Fruit fly (Drosophila melanogaster): ENCODE measurements around the gene Cfp1.

Cfp1 gene

dm6 chrX:9248040-9248439 lies 24.7 kb downstream of the Cfp1 start (continued):
- TF ChIP-seq CG11762 (GFP tag; optimal IDR thresholded peaks at IDR 0.05; ENCODE audit: insufficient read depth) = peak; percentile 2
- peak; percentile 61 for TF ChIP-seq Ets96B (tag; optimal IDR thresholded peaks at IDR 0.05)
- TF ChIP-seq CG1621 (tag; optimal IDR thresholded peaks at IDR 0.05) = no peak
- peak; percentile 61 for TF ChIP-seq lz (GFP tag; optimal IDR thresholded peaks at IDR 0.05)
- TF ChIP-seq fkh (GFP tag; optimal IDR thresholded peaks at IDR 0.05) = no peak
- peak; percentile 37 for TF ChIP-seq topi (GFP tag; optimal IDR thresholded peaks at IDR 0.05)
- TF ChIP-seq CG10669 (GFP tag; optimal IDR thresholded peaks at IDR 0.05) = peak; percentile 46
- peak; percentile 18 for TF ChIP-seq CG6276 (GFP tag; optimal IDR thresholded peaks at IDR 0.05)
- peak; percentile 1 for TF ChIP-seq Sox15 (GFP tag; optimal IDR thresholded peaks at IDR 0.05)
- TF ChIP-seq fd85E (GFP tag; optimal IDR thresholded peaks at IDR 0.05) = no peak
- TF ChIP-seq CG34406 (GFP tag; optimal IDR thresholded peaks at IDR 0.05) = peak; percentile 56
- no peak for TF ChIP-seq CG6854 (GFP tag; optimal IDR thresholded peaks at IDR 0.05)
- peak; percentile 24 for TF ChIP-seq dsx (GFP tag; optimal IDR thresholded peaks at IDR 0.05; ENCODE audit: poor library complexity, severe bottlenecking)
- peak; percentile 61; the same call in 2 of the 3 replicates for TF ChIP-seq eg (GFP tag; IDR thresholded peaks at IDR 0.05)
- TF ChIP-seq CG3919 (GFP tag; optimal IDR thresholded peaks at IDR 0.05) = peak; percentile 55
- TF ChIP-seq OdsH (GFP tag; optimal IDR thresholded peaks at IDR 0.05) = peak; percentile 58
- peak; percentile 43 for TF ChIP-seq CG6808 (GFP tag; optimal IDR thresholded peaks at IDR 0.05)
- peak; percentile 70 for TF ChIP-seq svp (GFP tag)
- TF ChIP-seq Eip75B (GFP tag; optimal IDR thresholded peaks at IDR 0.05) = peak; percentile 48
- TF ChIP-seq fd59A (GFP tag; optimal IDR thresholded peaks at IDR 0.05) = no peak
- no peak for TF ChIP-seq Sox102F (GFP tag; optimal IDR thresholded peaks at IDR 0.05)
- TF ChIP-seq dac (GFP tag; optimal IDR thresholded peaks at IDR 0.05) = no peak
- no peak for TF ChIP-seq CG16779 (tag; optimal IDR thresholded peaks at IDR 0.05)
- TF ChIP-seq Blimp-1 (GFP tag; optimal IDR thresholded peaks at IDR 0.05) = no peak
- peak; percentile 9 for TF ChIP-seq pdm3 (GFP tag; optimal IDR thresholded peaks at IDR 0.05)
- peak; percentile 14 for TF ChIP-seq CG6792 (GFP tag; optimal IDR thresholded peaks at IDR 0.05)
- peak; percentile 20 for TF ChIP-seq Hr39 (GFP tag; optimal IDR thresholded peaks at IDR 0.05)
- peak; percentile 27 for TF ChIP-seq CG8632 (GFP tag; optimal IDR thresholded peaks at IDR 0.05)
- TF ChIP-seq Gug (GFP tag; IDR thresholded peaks at IDR 0.05) = 0 out of 2 replicates have a peak, but pooled peaks have one; percentile 27
- peak; percentile 61; the same call in 1 of the 2 replicates for TF ChIP-seq CG15336 (GFP tag; IDR thresholded peaks at IDR 0.05)
- peak; percentile 24 for TF ChIP-seq CG3032 (tag; optimal IDR thresholded peaks at IDR 0.05)
- TF ChIP-seq Met (GFP tag; optimal IDR thresholded peaks at IDR 0.05) = peak; percentile 60
- TF ChIP-seq Smox (GFP tag; optimal IDR thresholded peaks at IDR 0.05) = peak; percentile 54
- no peak for TF ChIP-seq CG11294 (GFP tag; IDR thresholded peaks at IDR 0.05)
- peak in 1 of 2 experiments; percentile 23 for TF ChIP-seq salr (GFP tag; optimal IDR thresholded peaks at IDR 0.05)
- peak; percentile 13 for TF ChIP-seq cyc (GFP tag; optimal IDR thresholded peaks at IDR 0.05)
- peak; percentile 28 for TF ChIP-seq Sox14 (GFP tag; optimal IDR thresholded peaks at IDR 0.05)
- TF ChIP-seq ss (GFP tag; optimal IDR thresholded peaks at IDR 0.05) = no peak
- TF ChIP-seq spab (GFP tag; optimal IDR thresholded peaks at IDR 0.05) = no peak
- peak; percentile 79 for TF ChIP-seq Eip78C (GFP tag)

- TF ChIP-seq OdsH (GFP tag; optimal IDR thresholded peaks at IDR 0.05) (no peak), Sox14 (GFP tag; optimal IDR thresholded peaks at IDR 0.05) (peak; percentile 7), svp (GFP tag) (peak; percentile 11), CG34406 (GFP tag; optimal IDR thresholded peaks at IDR 0.05) (no peak), Eip78C (GFP tag) (peak; percentile 59)
Observed at dm6 chrX:9247171-9247783, 25.5 kb downstream of the Cfp1 start, which contains the start of the genes amx and Dsor1. Gene amx (minus strand): TSS chrX:9247336. Gene Dsor1 (plus strand): TSS chrX:9247342.

Measured in whole organism, prepupa.